Worm (Caenorhabditis elegans) whole organism, mixed stage, embryonic: Measurements from ENCODE around the gene Y6E2A.7.

Experiments used
- elt-1 ChIP-seq: sonication (generic microtip); optimal IDR thresholded peaks from 2 replicates; lab custom pipeline; 2017; ENCODE audit warnings: missing genetic modification characterization, mild to moderate bottlenecking, missing compliant biosample characterization, antibody characterized with exemption, moderate library complexity, borderline replicate concordance; ENCODE audit not compliant: insufficient read depth
- elt-3 ChIP-seq: fragments of 150-350 bp; optimal IDR thresholded peaks from 2 replicates; lab custom pipeline; 2014; ENCODE audit warnings: missing biosample characterization, missing genetic modification characterization
- mep-1 ChIP-seq: fragments of 150-350 bp; optimal IDR thresholded peaks from 2 replicates; lab custom pipeline; 2017; ENCODE audit warnings: missing biosample characterization, missing genetic modification reagents, missing genetic modification characterization, inconsistent platforms
- nhr-12 ChIP-seq: fragments of 150-350 bp; optimal IDR thresholded peaks from 2 replicates; lab custom pipeline; 2014; ENCODE audit warnings: missing biosample characterization, missing genetic modification characterization
- unc-39 ChIP-seq: fragments of 150-350 bp; optimal IDR thresholded peaks from 2 replicates; lab custom pipeline; 2014; ENCODE audit warnings: missing biosample characterization, missing genetic modification characterization
- ztf-11 ChIP-seq: fragments of 150-350 bp; optimal IDR thresholded peaks from 2 replicates; lab custom pipeline; 2014; ENCODE audit warnings: missing biosample characterization, missing genetic modification characterization

- TF ChIP-seq ztf-11 (tag; lab: Kevin White, UChicago): no peak
- TF ChIP-seq unc-39: no peak
- TF ChIP-seq elt-3 (tag; lab: Kevin White, UChicago): no peak
- no peak for TF ChIP-seq mep-1 (tag; lab: Kevin White, UChicago)
- no peak for TF ChIP-seq elt-1 (tag; lab: Kevin White, UChicago)
- no peak for TF ChIP-seq nhr-12
These were observed 32.0 kb upstream of the Y6E2A.7 start, which contains the start of gene nhr-197 for ce11 chrV:15687660-15688059.
